Fruit fly (Drosophila melanogaster) S2 (cell line): ENCODE measurements around the gene CG42816.

Experiments used
- CG8478 ChIP-seq: fragments of >200 bp; optimal IDR thresholded peaks from 2 replicates; lab custom pipeline; 2018
- CTCF ChIP-seq, 2 experiments: fragments of >200 bp; optimal IDR thresholded peaks; 2 replicates each; lab custom pipeline; 2018

dm6 chr3L:17817821-17818220 is 20.4 kb upstream of the CG42816 start, which contains the start of gene Ir75a:
- TF ChIP-seq CTCF (optimal IDR thresholded peaks at IDR 0.05; lab: Kevin White, UChicago) (no peak), CG8478 (lab: Kevin White, UChicago) (no peak)
